Fruit fly (Drosophila melanogaster) whole organism: ENCODE data around the gene CG6418.

Experiments used
- Dll ChIP-seq: fragments of >200 bp; optimal IDR thresholded peaks from 2 replicates; lab custom pipeline; 2017
- EcR ChIP-seq, 2 experiments: fragments of >200 bp; optimal IDR thresholded peaks; 2 replicates each; lab custom pipeline; 2017; ENCODE audit warnings: missing biosample characterization in 2 of 2, missing genetic modification characterization in 2 of 2, missing genetic modification reagents in 2 of 2
- pan ChIP-seq: fragments of >200 bp; optimal IDR thresholded peaks from 2 replicates; lab custom pipeline; 2017
- psq ChIP-seq: fragments of >200 bp; optimal IDR thresholded peaks from 2 replicates; lab custom pipeline; 2017
- usp ChIP-seq: fragments of >200 bp; optimal IDR thresholded peaks from 2 replicates; lab custom pipeline; 2017; ENCODE audit warnings: missing biosample characterization, missing genetic modification characterization, mixed read lengths

- TF ChIP-seq psq (lab: Kevin White, UChicago) (no peak), usp (no peak), pan (lab: Kevin White, UChicago) (no peak), Dll (lab: Kevin White, UChicago) (no peak), EcR (GFP tag; optimal IDR thresholded peaks at IDR 0.05; lab: Kevin White, UChicago) (no peak)
Measured at dm6 chr3L:10854801-10855418, 23.9 kb downstream of the CG6418 start.
